Fruit fly (Drosophila melanogaster): ENCODE results near the gene CG5885.

CG5885 gene

dm6 chr2L:9954119-9954518 is 36.0 kb upstream of the CG5885 start, which contains the start of the genes CG13126 and CG4709 (continued):
- peak; percentile 97 for TF ChIP-seq CG17829 (tag; optimal IDR thresholded peaks at IDR 0.05)
- no peak for TF ChIP-seq btn (GFP tag; optimal IDR thresholded peaks at IDR 0.05)
- TF ChIP-seq peb (GFP tag; IDR thresholded peaks at IDR 0.05): peak; percentile 78
- TF ChIP-seq Dbx (GFP tag; IDR thresholded peaks at IDR 0.05): peak; percentile 87; the same call in 2 of the 3 replicates
- peak; percentile 95 for TF ChIP-seq lab (GFP tag; optimal IDR thresholded peaks at IDR 0.05)
- no peak for TF ChIP-seq Lpt (GFP tag; optimal IDR thresholded peaks at IDR 0.05)
- no peak for TF ChIP-seq Myb (GFP tag; optimal IDR thresholded peaks at IDR 0.05)
- peak; percentile 86 for TF ChIP-seq CG12155 (GFP tag; optimal IDR thresholded peaks at IDR 0.05)
- TF ChIP-seq CG34376 (GFP tag; optimal IDR thresholded peaks at IDR 0.05): peak; percentile 72
- peak; percentile 87 for TF ChIP-seq CG10366 (GFP tag; IDR thresholded peaks at IDR 0.05)
- peak; percentile 74; the same call in 2 of the 3 replicates for TF ChIP-seq CG2889 (GFP tag; IDR thresholded peaks at IDR 0.05)
- TF ChIP-seq br (optimal IDR thresholded peaks at IDR 0.05): no peak
- peak; percentile 86 for TF ChIP-seq CG15514 (GFP tag; optimal IDR thresholded peaks at IDR 0.05)
- peak; percentile 81 for TF ChIP-seq CG4404 (GFP tag; IDR thresholded peaks at IDR 0.05)
- TF ChIP-seq Ravus (GFP tag; IDR thresholded peaks at IDR 0.05): peak; percentile 67
- TF ChIP-seq sens (GFP tag): peak; percentile 96
- TF ChIP-seq CG12299 (tag; optimal IDR thresholded peaks at IDR 0.05): peak; percentile 82
- no peak for TF ChIP-seq Scr (GFP tag; IDR thresholded peaks at IDR 0.05; ENCODE audit: partially characterized antibody)
- peak; percentile 91 for TF ChIP-seq Sox102F (GFP tag; optimal IDR thresholded peaks at IDR 0.05)
- TF ChIP-seq Rfx (GFP tag; IDR thresholded peaks at IDR 0.05): peak; percentile 92
- peak; percentile 83 for TF ChIP-seq sug (tag; optimal IDR thresholded peaks at IDR 0.05)
- TF ChIP-seq CG9727 (GFP tag; optimal IDR thresholded peaks at IDR 0.05): peak; percentile 96
- TF ChIP-seq CG10565 (GFP tag; optimal IDR thresholded peaks at IDR 0.05): peak; percentile 51
- peak; percentile 79 for TF ChIP-seq CG3407 (GFP tag; optimal IDR thresholded peaks at IDR 0.05)
- peak; percentile 84 for TF ChIP-seq CG31388 (GFP tag; optimal IDR thresholded peaks at IDR 0.05)
- TF ChIP-seq trh (GFP tag; optimal IDR thresholded peaks at IDR 0.05): peak; percentile 46
- peak; percentile 90 for TF ChIP-seq CG9932 (GFP tag; IDR thresholded peaks at IDR 0.05)
- TF ChIP-seq Fer2 (tag; optimal IDR thresholded peaks at IDR 0.05): peak; percentile 86
- TF ChIP-seq stc (GFP tag; IDR thresholded peaks at IDR 0.05): peak; percentile 93
- TF ChIP-seq CG8478 (optimal IDR thresholded peaks at IDR 0.05): no peak
- peak; percentile 70 for TF ChIP-seq danr (GFP tag; IDR thresholded peaks at IDR 0.05)
- TF ChIP-seq dm (GFP tag; optimal IDR thresholded peaks at IDR 0.05): peak; percentile 20
- TF ChIP-seq CG18262 (tag; optimal IDR thresholded peaks at IDR 0.05): peak; percentile 97
- peak; percentile 90 for TF ChIP-seq caup (GFP tag; optimal IDR thresholded peaks at IDR 0.05; ENCODE audit: severe bottlenecking)
- TF ChIP-seq jing (GFP tag; optimal IDR thresholded peaks at IDR 0.05): peak; percentile 41
- peak; percentile 50; the same call in 1 of the 2 replicates for TF ChIP-seq Lim3 (GFP tag; IDR thresholded peaks at IDR 0.05)
- TF ChIP-seq tap (tag; optimal IDR thresholded peaks at IDR 0.05): peak; percentile 92
- peak; percentile 97 for TF ChIP-seq nmo (GFP tag; optimal IDR thresholded peaks at IDR 0.05)
- TF ChIP-seq row (GFP tag; IDR thresholded peaks at IDR 0.05): peak; percentile 96
- TF ChIP-seq CG13624 (GFP tag; optimal IDR thresholded peaks at IDR 0.05): peak; percentile 41
- TF ChIP-seq ro (GFP tag; IDR thresholded peaks at IDR 0.05): peak; percentile 75
- peak; percentile 67; the same call in 1 of the 2 replicates for TF ChIP-seq sens-2 (GFP tag; IDR thresholded peaks at IDR 0.05)
- TF ChIP-seq CG17385 (GFP tag; optimal IDR thresholded peaks at IDR 0.05): peak; percentile 84
- peak; percentile 94 for TF ChIP-seq dmrt99B (tag; optimal IDR thresholded peaks at IDR 0.05)
- peak; percentile 85 for TF ChIP-seq Chrac-16 (GFP tag; optimal IDR thresholded peaks at IDR 0.05)
- TF ChIP-seq eyg (GFP tag; optimal IDR thresholded peaks at IDR 0.05): peak; percentile 4
- TF ChIP-seq CG17612 (GFP tag; IDR thresholded peaks at IDR 0.05): 0 out of 2 replicates have a peak, but pooled peaks have one; percentile 30
- no peak for TF ChIP-seq Neu2 (GFP tag; optimal IDR thresholded peaks at IDR 0.05; ENCODE audit: borderline replicate concordance)
- TF ChIP-seq CG31441 (GFP tag; IDR thresholded peaks at IDR 0.05): peak; percentile 99
- no peak for TF ChIP-seq cad (GFP tag; optimal IDR thresholded peaks at IDR 0.05)
- TF ChIP-seq disco-r (GFP tag; optimal IDR thresholded peaks at IDR 0.05): no peak
- peak; percentile 49 for TF ChIP-seq CG33213 (GFP tag; optimal IDR thresholded peaks at IDR 0.05)
- TF ChIP-seq aop (GFP tag; IDR thresholded peaks at IDR 0.05): no peak
